Fruit fly (Drosophila melanogaster) whole organism, prepupa: ENCODE measurements around the gene CG13063.

Experiments
- Blimp-1 ChIP-seq: fragments of 200-800 bp; sonication (Bioruptor generic); optimal IDR thresholded peaks from 3 replicates; lab custom pipeline; 2017; ENCODE audit warnings: missing biosample characterization, missing genetic modification characterization, mild to moderate bottlenecking, moderate library complexity, missing genetic modification reagents
- CG10631 ChIP-seq: fragments of 200-800 bp; sonication (Bioruptor generic); optimal IDR thresholded peaks from 2 replicates; lab custom pipeline; 2016; ENCODE audit warnings: missing biosample characterization, missing genetic modification characterization
- CG11762 ChIP-seq: fragments of 200-800 bp; sonication (Bioruptor generic); optimal IDR thresholded peaks from 3 replicates; lab custom pipeline; 2016; ENCODE audit warnings: missing biosample characterization, missing genetic modification characterization; ENCODE audit not compliant: insufficient read depth
- CG15336 ChIP-seq: fragments of 200-800 bp; sonication (Bioruptor generic); IDR thresholded peaks from 2 replicates; pipeline ENCODE4 v1.3.6; 2022; ENCODE audit warnings: missing biosample characterization, missing genetic modification characterization
- CG1621 ChIP-seq: fragments of 200-800 bp; sonication (Bioruptor generic); optimal IDR thresholded peaks from 3 replicates; lab custom pipeline; 2018; ENCODE audit warnings: missing biosample characterization, mild to moderate bottlenecking, missing genetic modification characterization
- CG16779 ChIP-seq: fragments of 200-800 bp; sonication (Bioruptor generic); optimal IDR thresholded peaks from 3 replicates; lab custom pipeline; 2017; ENCODE audit warnings: missing biosample characterization, mild to moderate bottlenecking, missing genetic modification characterization
- CG3032 ChIP-seq: fragments of 200-800 bp; optimal IDR thresholded peaks from 2 replicates; lab custom pipeline; 2019; ENCODE audit warnings: missing biosample characterization, mild to moderate bottlenecking, missing genetic modification characterization, moderate library complexity
- CG32006 ChIP-seq: fragments of 200-800 bp; sonication (Bioruptor generic); optimal IDR thresholded peaks from 3 replicates; lab custom pipeline; 2017; ENCODE audit warnings: missing biosample characterization, mild to moderate bottlenecking, missing genetic modification characterization
- CG3919 ChIP-seq: fragments of 200-800 bp; sonication (Bioruptor generic); optimal IDR thresholded peaks from 3 replicates; lab custom pipeline; 2016; ENCODE audit warnings: missing biosample characterization, missing genetic modification characterization
- CG4318 ChIP-seq: fragments of 200-800 bp; sonication (Bioruptor generic); optimal IDR thresholded peaks from 3 replicates; lab custom pipeline; 2017; ENCODE audit warnings: missing biosample characterization, mild to moderate bottlenecking, missing genetic modification characterization
- CG6163 ChIP-seq: fragments of 200-800 bp; sonication (Bioruptor generic); IDR thresholded peaks from 3 replicates; pipeline ENCODE4 v1.3.6; 2022; ENCODE audit warnings: missing biosample characterization, missing genetic modification characterization
- CG6276 ChIP-seq: fragments of 200-800 bp; sonication (Bioruptor generic); optimal IDR thresholded peaks from 2 replicates; lab custom pipeline; 2017; ENCODE audit warnings: missing biosample characterization, mild to moderate bottlenecking, missing genetic modification characterization
- CG6792 ChIP-seq: fragments of 200-800 bp; sonication (Bioruptor generic); optimal IDR thresholded peaks from 3 replicates; lab custom pipeline; 2016; ENCODE audit warnings: missing biosample characterization, missing genetic modification characterization
- CG6808 ChIP-seq: fragments of 200-800 bp; sonication (Bioruptor generic); optimal IDR thresholded peaks from 3 replicates; lab custom pipeline; 2017; ENCODE audit warnings: missing biosample characterization, missing genetic modification characterization, mild to moderate bottlenecking, moderate library complexity, missing genetic modification reagents
- CG6854 ChIP-seq: fragments of 200-800 bp; sonication (Bioruptor generic); optimal IDR thresholded peaks from 2 replicates; lab custom pipeline; 2017; ENCODE audit warnings: missing biosample characterization, mild to moderate bottlenecking, missing genetic modification characterization
- CG7368 ChIP-seq: fragments of 200-800 bp; sonication (Bioruptor generic); optimal IDR thresholded peaks from 3 replicates; lab custom pipeline; 2016; ENCODE audit warnings: missing biosample characterization, missing genetic modification characterization
- CG8119 ChIP-seq: fragments of 200-800 bp; sonication (Bioruptor generic); IDR thresholded peaks from 3 replicates; pipeline ENCODE4 v1.3.6; 2022; ENCODE audit warnings: missing biosample characterization, missing genetic modification characterization
- CG8319 ChIP-seq: fragments of 200-800 bp; sonication (Bioruptor generic); optimal IDR thresholded peaks from 3 replicates; lab custom pipeline; 2016; ENCODE audit warnings: missing biosample characterization, missing genetic modification characterization
- CG8632 ChIP-seq: fragments of 200-800 bp; sonication (Bioruptor generic); optimal IDR thresholded peaks from 3 replicates; lab custom pipeline; 2016; ENCODE audit warnings: missing biosample characterization, missing genetic modification characterization
- CG9139 ChIP-seq: fragments of 200-800 bp; sonication (Bioruptor generic); optimal IDR thresholded peaks from 3 replicates; lab custom pipeline; 2017; ENCODE audit warnings: missing biosample characterization, mild to moderate bottlenecking, missing genetic modification characterization
- Eip75B ChIP-seq: fragments of 200-800 bp; sonication (Bioruptor generic); optimal IDR thresholded peaks from 3 replicates; lab custom pipeline; 2016; ENCODE audit warnings: missing biosample characterization, missing genetic modification characterization
- Eip78C ChIP-seq: fragments of 200-800 bp; sonication (Bioruptor generic); peaks from one replicate; lab custom pipeline; 2016; ENCODE audit warnings: missing biosample characterization, missing genetic modification characterization
- Eip93F ChIP-seq: fragments of 200-800 bp; sonication (Bioruptor generic); optimal IDR thresholded peaks from 2 replicates; lab custom pipeline; 2016; ENCODE audit warnings: missing biosample characterization, mild to moderate bottlenecking, missing genetic modification characterization
- Ets21C ChIP-seq: fragments of 200-800 bp; sonication (Bioruptor generic); optimal IDR thresholded peaks from 3 replicates; lab custom pipeline; 2016; ENCODE audit warnings: missing biosample characterization, missing genetic modification characterization
- Ets96B ChIP-seq: fragments of 200-800 bp; optimal IDR thresholded peaks from 2 replicates; lab custom pipeline; 2019; ENCODE audit warnings: missing biosample characterization, mild to moderate bottlenecking, missing genetic modification characterization, moderate library complexity
- Hr39 ChIP-seq: fragments of 200-800 bp; sonication (Bioruptor generic); optimal IDR thresholded peaks from 2 replicates; lab custom pipeline; 2016; ENCODE audit warnings: missing biosample characterization, missing genetic modification characterization
- Hr4 ChIP-seq: fragments of 200-800 bp; sonication (Bioruptor generic); optimal IDR thresholded peaks from 3 replicates; lab custom pipeline; 2016; ENCODE audit warnings: missing biosample characterization, missing genetic modification characterization
- Lpt ChIP-seq: fragments of 200-800 bp; sonication (Bioruptor generic); optimal IDR thresholded peaks from 3 replicates; lab custom pipeline; 2016; ENCODE audit warnings: missing biosample characterization, missing genetic modification characterization
- Met ChIP-seq: fragments of 200-800 bp; sonication (Bioruptor generic); optimal IDR thresholded peaks from 3 replicates; lab custom pipeline; 2016; ENCODE audit warnings: missing biosample characterization, missing genetic modification characterization
- OdsH ChIP-seq: fragments of 200-800 bp; sonication (Bioruptor generic); optimal IDR thresholded peaks from 3 replicates; lab custom pipeline; 2016; ENCODE audit warnings: missing biosample characterization, missing genetic modification characterization
- Smox ChIP-seq: fragments of 200-800 bp; sonication (Bioruptor generic); optimal IDR thresholded peaks from 3 replicates; lab custom pipeline; 2016; ENCODE audit warnings: missing biosample characterization, missing genetic modification characterization
- Sox102F ChIP-seq: fragments of 200-800 bp; sonication (Bioruptor generic); optimal IDR thresholded peaks from 2 replicates; lab custom pipeline; 2016; ENCODE audit warnings: missing biosample characterization, mild to moderate bottlenecking, missing genetic modification characterization
- Sox14 ChIP-seq: fragments of 200-800 bp; sonication (Bioruptor generic); optimal IDR thresholded peaks from 3 replicates; lab custom pipeline; 2016; ENCODE audit warnings: missing biosample characterization, missing genetic modification characterization
- Sox15 ChIP-seq: fragments of 200-800 bp; sonication (Bioruptor generic); optimal IDR thresholded peaks from 3 replicates; lab custom pipeline; 2016; ENCODE audit warnings: missing biosample characterization, missing genetic modification characterization
- achi ChIP-seq: fragments of 200-800 bp; sonication (Bioruptor generic); optimal IDR thresholded peaks from 3 replicates; lab custom pipeline; 2016; ENCODE audit warnings: missing biosample characterization, missing genetic modification characterization
- dsx ChIP-seq: fragments of 200-800 bp; optimal IDR thresholded peaks from 3 replicates; lab custom pipeline; 2019; ENCODE audit warnings: missing biosample characterization, mild to moderate bottlenecking, missing genetic modification characterization, moderate library complexity; ENCODE audit not compliant: poor library complexity, severe bottlenecking
- eg ChIP-seq: fragments of 200-800 bp; sonication (Bioruptor generic); IDR thresholded peaks from 3 replicates; pipeline ENCODE4 v1.3.6; 2022; ENCODE audit warnings: missing biosample characterization, missing genetic modification characterization
- fd59A ChIP-seq: fragments of 200-800 bp; sonication (Bioruptor generic); optimal IDR thresholded peaks from 2 replicates; lab custom pipeline; 2017; ENCODE audit warnings: missing biosample characterization, mild to moderate bottlenecking, missing genetic modification characterization, missing genetic modification reagents
- fd85E ChIP-seq: fragments of 200-800 bp; sonication (Bioruptor generic); optimal IDR thresholded peaks from 3 replicates; lab custom pipeline; 2016; ENCODE audit warnings: missing biosample characterization, missing genetic modification characterization
- fkh ChIP-seq: fragments of 200-800 bp; sonication (Bioruptor generic); optimal IDR thresholded peaks from 3 replicates; lab custom pipeline; 2017; ENCODE audit warnings: missing biosample characterization, mild to moderate bottlenecking, missing genetic modification characterization, moderate library complexity
- lz ChIP-seq: fragments of 200-800 bp; sonication (Bioruptor generic); optimal IDR thresholded peaks from 3 replicates; lab custom pipeline; 2016; ENCODE audit warnings: missing biosample characterization, missing genetic modification characterization
- net ChIP-seq: fragments of 200-800 bp; sonication (Bioruptor generic); optimal IDR thresholded peaks from 3 replicates; lab custom pipeline; 2016; ENCODE audit warnings: missing biosample characterization, missing genetic modification characterization
- pdm3 ChIP-seq: fragments of 200-800 bp; sonication (Bioruptor generic); optimal IDR thresholded peaks from 3 replicates; lab custom pipeline; 2016; ENCODE audit warnings: missing biosample characterization, missing genetic modification characterization
- salr ChIP-seq, 2 experiments: fragments of 200-800 bp; sonication (Bioruptor generic); optimal IDR thresholded peaks; 3 replicates each; lab custom pipeline; 2016 to 2018; ENCODE audit warnings: missing biosample characterization in 2 of 2, missing genetic modification characterization in 2 of 2, mild to moderate bottlenecking in 1 of 2
- spab ChIP-seq: fragments of 200-800 bp; sonication (Bioruptor generic); optimal IDR thresholded peaks from 2 replicates; lab custom pipeline; 2017; ENCODE audit warnings: missing biosample characterization, mild to moderate bottlenecking, missing genetic modification characterization, missing genetic modification reagents
- ss ChIP-seq, 2 experiments: fragments of 200-800 bp; sonication (Bioruptor generic); optimal IDR thresholded peaks; 2 replicates in 1 of 2; 3 replicates in 1 of 2; lab custom pipeline; 2017 to 2018; ENCODE audit warnings: mild to moderate bottlenecking in 2 of 2, missing biosample characterization in 2 of 2, missing genetic modification characterization in 2 of 2, moderate library complexity in 1 of 2
- svp ChIP-seq: fragments of 200-800 bp; sonication (Bioruptor generic); peaks from one replicate; lab custom pipeline; 2016; ENCODE audit warnings: missing biosample characterization, missing genetic modification characterization

CG13063 gene

DNA sequence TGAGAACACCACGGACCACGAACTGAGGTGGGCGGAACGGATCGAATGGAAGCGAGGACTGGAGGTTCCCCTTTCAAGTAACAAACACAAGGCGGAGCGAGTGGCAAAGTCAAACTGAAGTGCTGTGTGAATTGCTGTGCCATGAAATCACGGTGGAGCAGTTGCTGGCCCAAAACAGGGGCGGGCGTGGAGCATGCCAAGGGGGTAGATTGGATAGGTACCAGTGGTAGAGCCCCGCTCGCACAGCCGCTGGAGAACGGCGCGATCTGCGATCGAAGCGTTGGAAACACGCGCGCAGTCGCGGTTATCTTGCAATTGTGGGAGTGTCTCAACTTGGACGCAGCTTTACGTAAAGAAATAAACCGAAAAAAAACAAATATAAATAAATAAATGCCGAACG, 21.4 kb downstream of the CG13063 start, which contains the start of gene CG13038:
CG13038 (minus strand) TSS at position 118 of the 400 bp plus-strand sequence.
- TF ChIP-seq Eip93F (GFP tag; lab: Kevin White, UChicago): no peak
- no peak for TF ChIP-seq CG8319 (GFP tag; lab: Kevin White, UChicago)
- TF ChIP-seq eg: peak; percentile 48
- TF ChIP-seq CG3032: no peak
- TF ChIP-seq ss (GFP tag; optimal IDR thresholded peaks at IDR 0.05; lab: Kevin White, UChicago): peak in 1 of 2 experiments; percentile 15
- no peak for TF ChIP-seq CG6854 (GFP tag; lab: Kevin White, UChicago)
- TF ChIP-seq CG11762 (GFP tag; lab: Kevin White, UChicago): no peak
- TF ChIP-seq svp (GFP tag; lab: Kevin White, UChicago): peak; percentile 16
- TF ChIP-seq Ets96B (tag; lab: Kevin White, UChicago): no peak
- no peak for TF ChIP-seq Sox14 (GFP tag; lab: Kevin White, UChicago)
- 0 out of 3 replicates have a peak, but pooled peaks have one; percentile 27 for TF ChIP-seq CG6163 (GFP tag; lab: Robert Waterston, UW)

dm6 chr3L:16328207-16328891, 21.9 kb downstream of the CG13063 start, which contains the start of gene CG13058:
Gene CG13058 (plus strand): TSS chr3L:16328841.
- no peak for TF ChIP-seq lz (GFP tag; lab: Kevin White, UChicago)
- TF ChIP-seq CG8632 (GFP tag; lab: Kevin White, UChicago): peak; percentile 4
- TF ChIP-seq CG9139 (GFP tag; lab: Kevin White, UChicago): no peak
- peak; percentile 85 for TF ChIP-seq Hr4 (GFP tag; lab: Kevin White, UChicago)
- no peak for TF ChIP-seq Blimp-1
- peak; percentile 15 for TF ChIP-seq CG1621 (tag; lab: Kevin White, UChicago)
- TF ChIP-seq pdm3 (GFP tag; lab: Kevin White, UChicago): peak; percentile 73
- peak; percentile 93 for TF ChIP-seq CG15336 (GFP tag; lab: Robert Waterston, UW)
- no peak for TF ChIP-seq ss (GFP tag; optimal IDR thresholded peaks at IDR 0.05; lab: Kevin White, UChicago)
- peak; percentile 9 for TF ChIP-seq Met (GFP tag; lab: Kevin White, UChicago)
- TF ChIP-seq fkh (GFP tag; lab: Kevin White, UChicago): peak; percentile 67
- no peak for TF ChIP-seq CG6854 (GFP tag; lab: Kevin White, UChicago)
- peak; percentile 65 for TF ChIP-seq Lpt (GFP tag; lab: Kevin White, UChicago)
- peak; percentile 72 for TF ChIP-seq net (GFP tag; lab: Kevin White, UChicago)
- TF ChIP-seq CG10631 (GFP tag; lab: Kevin White, UChicago): peak; percentile 37
- TF ChIP-seq dsx (GFP tag; lab: Kevin White, UChicago): no peak
- no peak for TF ChIP-seq Smox (GFP tag; lab: Kevin White, UChicago)
- TF ChIP-seq salr (GFP tag; optimal IDR thresholded peaks at IDR 0.05; lab: Kevin White, UChicago): peak; percentile 42 to 64
- peak; percentile 79 for TF ChIP-seq CG6276 (GFP tag; lab: Kevin White, UChicago)
- no peak for TF ChIP-seq svp (GFP tag; lab: Kevin White, UChicago)
- peak; percentile 78 for TF ChIP-seq CG4318 (GFP tag; lab: Kevin White, UChicago)
- TF ChIP-seq fd85E (GFP tag; lab: Kevin White, UChicago): no peak
- TF ChIP-seq Ets21C (GFP tag; lab: Kevin White, UChicago): no peak
- TF ChIP-seq Sox102F: no peak
- TF ChIP-seq OdsH (GFP tag; lab: Kevin White, UChicago): peak; percentile 55
- no peak for TF ChIP-seq Eip75B
- peak; percentile 61 for TF ChIP-seq fd59A (GFP tag; lab: Kevin White, UChicago)
- no peak for TF ChIP-seq CG8319 (GFP tag; lab: Kevin White, UChicago)
- 0 out of 3 replicates have a peak, but pooled peaks have one; percentile 42 for TF ChIP-seq CG6163 (GFP tag; lab: Robert Waterston, UW)
- TF ChIP-seq Ets96B (tag; lab: Kevin White, UChicago): peak; percentile 71
- no peak for TF ChIP-seq spab (GFP tag; lab: Kevin White, UChicago)
- no peak for TF ChIP-seq Sox15 (GFP tag; lab: Kevin White, UChicago)
- TF ChIP-seq CG16779 (tag; lab: Kevin White, UChicago): peak; percentile 10
- peak; percentile 44 for TF ChIP-seq CG3919 (GFP tag; lab: Kevin White, UChicago)
- peak; percentile 61 for TF ChIP-seq achi (GFP tag; lab: Kevin White, UChicago)
- peak; percentile 40 for TF ChIP-seq CG6808 (GFP tag; lab: Kevin White, UChicago)
- peak; percentile 85 for TF ChIP-seq CG32006
- TF ChIP-seq Eip78C: peak; percentile 70
- TF ChIP-seq CG8119 (GFP tag; lab: Robert Waterston, UW): peak; percentile 89
- peak; percentile 39 for TF ChIP-seq Sox14 (GFP tag; lab: Kevin White, UChicago)
- TF ChIP-seq Hr39: no peak
- no peak for TF ChIP-seq CG7368 (GFP tag; lab: Kevin White, UChicago)
- TF ChIP-seq CG6792 (GFP tag; lab: Kevin White, UChicago): peak; percentile 21
